Worm (Caenorhabditis elegans): ENCODE data around the gene fipr-16.

ce11 chrIII:8605532-8605931 is 14.8 kb upstream of the fipr-16 start, which contains the start of gene C06E1.1:
- TF ChIP-seq elt-1 (tag; optimal IDR thresholded peaks at IDR 0.05) (no peak), zag-1 (tag; optimal IDR thresholded peaks at IDR 0.05) (no peak), nhr-12 (tag; optimal IDR thresholded peaks at IDR 0.05) (no peak), nhr-11 (tag; optimal IDR thresholded peaks at IDR 0.05) (no peak), nhr-237 (tag; optimal IDR thresholded peaks at IDR 0.05) (no peak), nhr-25 (tag; optimal IDR thresholded peaks at IDR 0.05) (no peak), unc-55 (GFP tag; optimal IDR thresholded peaks at IDR 0.05) (no peak), nhr-10 (tag; optimal IDR thresholded peaks at IDR 0.05) (no peak), egl-27 (tag; optimal IDR thresholded peaks at IDR 0.05) (no peak), ztf-4 (tag; optimal IDR thresholded peaks at IDR 0.05) (no peak), ZK546.5 (tag; optimal IDR thresholded peaks at IDR 0.05) (no peak), lin-39 (tag; optimal IDR thresholded peaks at IDR 0.05) (no peak), elt-3 (tag; optimal IDR thresholded peaks at IDR 0.05) (no peak), aly-2 (tag; optimal IDR thresholded peaks at IDR 0.05) (no peak)
